Worm (Caenorhabditis elegans): ENCODE measurements around the gene nhr-153.

The nhr-153 gene

ce11 chrV:12080274-12080673 is 23.7 kb upstream of the nhr-153 start, which contains the start of gene R07B7.9:
TSS of gene R07B7.9 (minus strand) at chrV:12080374.
- TF ChIP-seq cog-1 (tag; optimal IDR thresholded peaks at IDR 0.05) (no peak), T22C8.4 (GFP tag; IDR thresholded peaks at IDR 0.05) (no peak), klf-2 (GFP tag; conservative IDR thresholded peaks at IDR 0.05) (no peak), ref-1 (GFP tag; conservative IDR thresholded peaks at IDR 0.05) (no peak), flt-1 (GFP tag; IDR thresholded peaks at IDR 0.05) (no peak), tab-1 (GFP tag; IDR thresholded peaks at IDR 0.05) (no peak), ztf-29 (GFP tag; IDR thresholded peaks at IDR 0.05) (no peak), ztf-23 (GFP tag; IDR thresholded peaks at IDR 0.05) (no peak), med-1 (GFP tag; optimal IDR thresholded peaks at IDR 0.05; ENCODE audit: insufficient read depth) (no peak)

ce11 chrV:12082932-12083331 is 21.1 kb upstream of the nhr-153 start, which contains the start of gene R07B7.10:
TSS of gene R07B7.10 (plus strand) at chrV:12083216.
- TF ChIP-seq cog-1 (tag; optimal IDR thresholded peaks at IDR 0.05) (no peak), flt-1 (GFP tag; IDR thresholded peaks at IDR 0.05) (no peak), T22C8.4 (GFP tag; IDR thresholded peaks at IDR 0.05) (no peak), ref-1 (GFP tag; conservative IDR thresholded peaks at IDR 0.05) (no peak), tab-1 (GFP tag; IDR thresholded peaks at IDR 0.05) (no peak), klf-2 (GFP tag; conservative IDR thresholded peaks at IDR 0.05) (no peak), ztf-29 (GFP tag; IDR thresholded peaks at IDR 0.05) (no peak), ztf-23 (GFP tag; IDR thresholded peaks at IDR 0.05) (no peak), med-1 (GFP tag; optimal IDR thresholded peaks at IDR 0.05; ENCODE audit: insufficient read depth) (no peak)

ce11 chrV:12084216-12084615 is 19.8 kb upstream of the nhr-153 start, which contains the start of gene R07B7.8:
TSS of gene R07B7.8 (minus strand) at chrV:12084316.
- TF ChIP-seq ztf-29 (GFP tag; IDR thresholded peaks at IDR 0.05) (no peak), med-1 (GFP tag; optimal IDR thresholded peaks at IDR 0.05; ENCODE audit: insufficient read depth) (no peak), ztf-23 (GFP tag; IDR thresholded peaks at IDR 0.05) (no peak), cog-1 (tag; optimal IDR thresholded peaks at IDR 0.05) (no peak), klf-2 (GFP tag; conservative IDR thresholded peaks at IDR 0.05) (no peak), T22C8.4 (GFP tag; IDR thresholded peaks at IDR 0.05) (no peak), flt-1 (GFP tag; IDR thresholded peaks at IDR 0.05) (no peak), ref-1 (GFP tag; conservative IDR thresholded peaks at IDR 0.05) (no peak), tab-1 (GFP tag; IDR thresholded peaks at IDR 0.05) (no peak)

ce11 chrV:12085867-12086634 is 18.0 kb upstream of the nhr-153 start:
- TF ChIP-seq ref-1 (GFP tag; conservative IDR thresholded peaks at IDR 0.05), result no peak
- no peak for TF ChIP-seq flt-1 (GFP tag; IDR thresholded peaks at IDR 0.05)
- TF ChIP-seq ztf-23 (GFP tag; IDR thresholded peaks at IDR 0.05), result no peak
- no peak for TF ChIP-seq tab-1 (GFP tag; IDR thresholded peaks at IDR 0.05)
- no peak for TF ChIP-seq T22C8.4 (GFP tag; IDR thresholded peaks at IDR 0.05)
- no peak for TF ChIP-seq klf-2 (GFP tag; conservative IDR thresholded peaks at IDR 0.05)
- TF ChIP-seq ztf-29 (GFP tag; IDR thresholded peaks at IDR 0.05), result no peak
- no peak for TF ChIP-seq med-1 (GFP tag; optimal IDR thresholded peaks at IDR 0.05; ENCODE audit: insufficient read depth)
- TF ChIP-seq cog-1 (tag; optimal IDR thresholded peaks at IDR 0.05), result no peak

ce11 chrV:12086934-12087333 is 17.1 kb upstream of the nhr-153 start, which contains the start of gene gana-1:
TSS of gene gana-1 (plus strand) at chrV:12087234.
- no peak for TF ChIP-seq klf-2 (GFP tag; conservative IDR thresholded peaks at IDR 0.05)
- TF ChIP-seq ztf-29 (GFP tag; IDR thresholded peaks at IDR 0.05), result no peak
- no peak for TF ChIP-seq ztf-23 (GFP tag; IDR thresholded peaks at IDR 0.05)
- TF ChIP-seq cog-1 (tag; optimal IDR thresholded peaks at IDR 0.05), result no peak
- no peak for TF ChIP-seq flt-1 (GFP tag; IDR thresholded peaks at IDR 0.05)
- no peak for TF ChIP-seq T22C8.4 (GFP tag; IDR thresholded peaks at IDR 0.05)
- TF ChIP-seq med-1 (GFP tag; optimal IDR thresholded peaks at IDR 0.05; ENCODE audit: insufficient read depth), result no peak
- TF ChIP-seq ref-1 (GFP tag; conservative IDR thresholded peaks at IDR 0.05), result no peak
- no peak for TF ChIP-seq tab-1 (GFP tag; IDR thresholded peaks at IDR 0.05)

- TF ChIP-seq klf-2 (GFP tag; conservative IDR thresholded peaks at IDR 0.05) (no peak), ztf-23 (GFP tag; IDR thresholded peaks at IDR 0.05) (no peak), med-1 (GFP tag; optimal IDR thresholded peaks at IDR 0.05; ENCODE audit: insufficient read depth) (no peak), tab-1 (GFP tag; IDR thresholded peaks at IDR 0.05) (no peak), ztf-29 (GFP tag; IDR thresholded peaks at IDR 0.05) (no peak), cog-1 (tag; optimal IDR thresholded peaks at IDR 0.05) (no peak), ref-1 (GFP tag; conservative IDR thresholded peaks at IDR 0.05) (no peak), flt-1 (GFP tag; IDR thresholded peaks at IDR 0.05) (no peak), T22C8.4 (GFP tag; IDR thresholded peaks at IDR 0.05) (no peak)
Measured at ce11 chrV:12088773-12089172, 15.2 kb upstream of the nhr-153 start, which contains the start of gene R07B7.12. TSS of gene R07B7.12 (plus strand) at chrV:12089073.

- TF ChIP-seq ref-1 (GFP tag; conservative IDR thresholded peaks at IDR 0.05) (no peak), cog-1 (tag; optimal IDR thresholded peaks at IDR 0.05) (no peak), ztf-23 (GFP tag; IDR thresholded peaks at IDR 0.05) (no peak), flt-1 (GFP tag; IDR thresholded peaks at IDR 0.05) (no peak), ztf-29 (GFP tag; IDR thresholded peaks at IDR 0.05) (no peak), med-1 (GFP tag; optimal IDR thresholded peaks at IDR 0.05; ENCODE audit: insufficient read depth) (no peak)
Measured at ce11 chrV:12091759-12092158, 12.3 kb upstream of the nhr-153 start, which contains the start of gene nhr-206. TSS of gene nhr-206 (plus strand) at chrV:12092006.

ce11 chrV:12094030-12094429 is 10.0 kb upstream of the nhr-153 start, which contains the start of gene nhr-208:
TSS of gene nhr-208 (plus strand) at chrV:12094317.
- no peak for TF ChIP-seq tab-1 (GFP tag; IDR thresholded peaks at IDR 0.05)
- TF ChIP-seq cog-1 (tag; optimal IDR thresholded peaks at IDR 0.05), result no peak
- no peak for TF ChIP-seq flt-1 (GFP tag; IDR thresholded peaks at IDR 0.05)
- TF ChIP-seq T22C8.4 (GFP tag; IDR thresholded peaks at IDR 0.05), result no peak
- no peak for TF ChIP-seq med-1 (GFP tag; optimal IDR thresholded peaks at IDR 0.05; ENCODE audit: insufficient read depth)
- no peak for TF ChIP-seq ref-1 (GFP tag; conservative IDR thresholded peaks at IDR 0.05)
- no peak for TF ChIP-seq klf-2 (GFP tag; conservative IDR thresholded peaks at IDR 0.05)
- TF ChIP-seq ztf-29 (GFP tag; IDR thresholded peaks at IDR 0.05), result no peak
- TF ChIP-seq ztf-23 (GFP tag; IDR thresholded peaks at IDR 0.05), result no peak

ce11 chrV:12095865-12096264 is 8.2 kb upstream of the nhr-153 start, which contains the start of gene nhr-207:
TSS of gene nhr-207 (plus strand) at chrV:12096146.
- no peak for TF ChIP-seq cog-1 (tag; optimal IDR thresholded peaks at IDR 0.05)
- TF ChIP-seq klf-2 (GFP tag; conservative IDR thresholded peaks at IDR 0.05), result no peak
- TF ChIP-seq ztf-29 (GFP tag; IDR thresholded peaks at IDR 0.05), result no peak
- no peak for TF ChIP-seq ref-1 (GFP tag; conservative IDR thresholded peaks at IDR 0.05)
- no peak for TF ChIP-seq T22C8.4 (GFP tag; IDR thresholded peaks at IDR 0.05)
- TF ChIP-seq flt-1 (GFP tag; IDR thresholded peaks at IDR 0.05), result no peak
- TF ChIP-seq tab-1 (GFP tag; IDR thresholded peaks at IDR 0.05), result no peak
- TF ChIP-seq med-1 (GFP tag; optimal IDR thresholded peaks at IDR 0.05; ENCODE audit: insufficient read depth), result no peak
